Worm (Caenorhabditis elegans) whole organism, L2 larva: ENCODE measurements around the gene Y17G9B.8.
"Not testable (repeated sequence)": the region's sequence is repeated elsewhere in the genome, so short reads cannot be mapped to it uniquely, and the experiment has no call there.

Source experiments
- C34F6.9 ChIP-seq: fragments of 150-350 bp; optimal IDR thresholded peaks from 2 replicates; lab custom pipeline; 2014; ENCODE audit warnings: missing biosample characterization, missing genetic modification characterization
- F13H6.1 ChIP-seq: sonication (generic microtip); optimal IDR thresholded peaks from 2 replicates; lab custom pipeline; 2016; ENCODE audit warnings: missing genetic modification characterization, missing compliant biosample characterization
- alr-1 ChIP-seq: fragments of 150-350 bp; optimal IDR thresholded peaks from 2 replicates; lab custom pipeline; 2014; ENCODE audit warnings: missing biosample characterization, missing genetic modification characterization
- aly-2 ChIP-seq: fragments of 150-350 bp; optimal IDR thresholded peaks from 2 replicates; lab custom pipeline; 2014; ENCODE audit warnings: missing biosample characterization, missing genetic modification characterization
- ama-1 ChIP-seq: fragments of 150-350 bp; optimal IDR thresholded peaks from 2 replicates; lab custom pipeline; 2018; ENCODE audit warnings: inconsistent platforms
- ceh-16 ChIP-seq: fragments of 150-350 bp; optimal IDR thresholded peaks from 2 replicates; lab custom pipeline; 2014; ENCODE audit warnings: missing biosample characterization, missing genetic modification characterization
- ceh-82 ChIP-seq: fragments of 150-350 bp; optimal IDR thresholded peaks from 2 replicates; lab custom pipeline; 2014; ENCODE audit warnings: missing biosample characterization, missing genetic modification characterization
- crh-2 ChIP-seq: sonication (generic microtip); optimal IDR thresholded peaks from 2 replicates; lab custom pipeline; 2017; ENCODE audit warnings: missing biosample characterization, missing genetic modification characterization
- fos-1 ChIP-seq: fragments of 150-350 bp; optimal IDR thresholded peaks from 2 replicates; lab custom pipeline; 2014; ENCODE audit warnings: missing biosample characterization, missing genetic modification characterization
- gmeb-1 ChIP-seq: fragments of 150-350 bp; optimal IDR thresholded peaks from 2 replicates; lab custom pipeline; 2014; ENCODE audit warnings: missing biosample characterization, missing genetic modification characterization
- lin-13 ChIP-seq: fragments of 150-350 bp; optimal IDR thresholded peaks from 2 replicates; lab custom pipeline; 2014; ENCODE audit warnings: missing biosample characterization, missing genetic modification reagents, missing genetic modification characterization
- lsy-2 ChIP-seq, 2 experiments: fragments of 150-350 bp in 1 of 2; sonication (generic microtip) in 1 of 2; optimal IDR thresholded peaks; 2 replicates each; lab custom pipeline; 2014 to 2017; ENCODE audit warnings: missing biosample characterization in 2 of 2, missing genetic modification characterization in 2 of 2
- mab-5 ChIP-seq: fragments of 150-350 bp; optimal IDR thresholded peaks from 2 replicates; lab custom pipeline; 2014; ENCODE audit warnings: missing biosample characterization, missing genetic modification characterization
- mbf-1 ChIP-seq: sonication (generic microtip); optimal IDR thresholded peaks from 2 replicates; lab custom pipeline; 2017; ENCODE audit warnings: missing biosample characterization, missing genetic modification characterization
- nhr-10 ChIP-seq: sonication (generic microtip); optimal IDR thresholded peaks from 2 replicates; lab custom pipeline; 2017; ENCODE audit warnings: missing biosample characterization, missing genetic modification characterization
- nhr-12 ChIP-seq: fragments of 150-350 bp; optimal IDR thresholded peaks from 2 replicates; lab custom pipeline; 2014; ENCODE audit warnings: missing biosample characterization, missing genetic modification characterization
- nhr-237 ChIP-seq: fragments of 150-350 bp; optimal IDR thresholded peaks from 2 replicates; lab custom pipeline; 2014; ENCODE audit warnings: missing biosample characterization, missing genetic modification characterization
- nhr-25 ChIP-seq: fragments of 150-350 bp; sonication (generic microtip); optimal IDR thresholded peaks from 3 replicates; lab custom pipeline; 2014; ENCODE audit warnings: missing biosample characterization, missing genetic modification characterization
- nhr-77 ChIP-seq: fragments of 150-350 bp; optimal IDR thresholded peaks from 2 replicates; lab custom pipeline; 2014; ENCODE audit warnings: missing biosample characterization, missing genetic modification characterization
- peb-1 ChIP-seq: fragments of 150-350 bp; optimal IDR thresholded peaks from 2 replicates; lab custom pipeline; 2014; ENCODE audit warnings: missing biosample characterization, missing genetic modification characterization
- sem-4 ChIP-seq: fragments of 150-350 bp; optimal IDR thresholded peaks from 2 replicates; lab custom pipeline; 2014; ENCODE audit warnings: missing biosample characterization, missing genetic modification reagents, missing genetic modification characterization
- skn-1 ChIP-seq: sonication (generic microtip); optimal IDR thresholded peaks from 2 replicates; lab custom pipeline; 2017; ENCODE audit warnings: missing biosample characterization, missing genetic modification characterization
- sma-3 ChIP-seq: sonication (generic microtip); optimal IDR thresholded peaks from 2 replicates; lab custom pipeline; 2016; ENCODE audit warnings: missing genetic modification reagents, missing genetic modification characterization, missing compliant biosample characterization
- sma-9 ChIP-seq, 2 experiments: fragments of 150-350 bp in 1 of 2; sonication (generic microtip) in 1 of 2; optimal IDR thresholded peaks; 2 replicates each; lab custom pipeline; 2014 to 2016; ENCODE audit warnings: missing genetic modification characterization in 2 of 2, mild to moderate bottlenecking in 1 of 2, missing biosample characterization in 1 of 2, missing compliant biosample characterization in 1 of 2, missing genetic modification reagents in 1 of 2, moderate library complexity in 1 of 2
- snpc-4 ChIP-seq: fragments of 150-350 bp; optimal IDR thresholded peaks from 2 replicates; lab custom pipeline; 2014; ENCODE audit warnings: missing biosample characterization, missing genetic modification characterization
- unc-55 ChIP-seq: fragments of 150-350 bp; sonication (generic microtip); optimal IDR thresholded peaks from 3 replicates; lab custom pipeline; 2014; ENCODE audit warnings: missing biosample characterization, missing genetic modification reagents, missing genetic modification characterization
- unc-62 ChIP-seq: fragments of 150-350 bp; optimal IDR thresholded peaks from 2 replicates; lab custom pipeline; 2014; ENCODE audit warnings: missing biosample characterization, missing genetic modification reagents, missing genetic modification characterization
- ztf-1 ChIP-seq: fragments of 200-800 bp; sonication (Bioruptor generic); conservative IDR thresholded peaks from 2 replicates; pipeline ENCODE4 v1.3.6; 2022; ENCODE audit warnings: missing genetic modification characterization, missing compliant biosample characterization
- ztf-11 ChIP-seq: sonication (generic microtip); optimal IDR thresholded peaks from 2 replicates; lab custom pipeline; 2017; ENCODE audit warnings: missing biosample characterization, missing genetic modification characterization
- ztf-4 ChIP-seq: fragments of 150-350 bp; optimal IDR thresholded peaks from 2 replicates; lab custom pipeline; 2014; ENCODE audit warnings: missing biosample characterization, missing genetic modification characterization

Y17G9B.8 gene

ce11 chrIV:4720522-4720921 is 38.1 kb downstream of the Y17G9B.8 start:
- peak; percentile 77 to 85 for TF ChIP-seq lsy-2 (tag; optimal IDR thresholded peaks at IDR 0.05; lab: Kevin White, UChicago)
- TF ChIP-seq F13H6.1 (tag; lab: Kevin White, UChicago), result peak; percentile 14
- peak; percentile 17 for TF ChIP-seq gmeb-1 (tag; lab: Kevin White, UChicago)
- TF ChIP-seq unc-55 (GFP tag; lab: Kevin White, UChicago), result peak; percentile 2
- TF ChIP-seq C34F6.9 (tag; lab: Kevin White, UChicago), result peak; percentile 8
- peak; percentile 22 for TF ChIP-seq sma-3 (GFP tag; lab: Kevin White, UChicago)

DNA sequence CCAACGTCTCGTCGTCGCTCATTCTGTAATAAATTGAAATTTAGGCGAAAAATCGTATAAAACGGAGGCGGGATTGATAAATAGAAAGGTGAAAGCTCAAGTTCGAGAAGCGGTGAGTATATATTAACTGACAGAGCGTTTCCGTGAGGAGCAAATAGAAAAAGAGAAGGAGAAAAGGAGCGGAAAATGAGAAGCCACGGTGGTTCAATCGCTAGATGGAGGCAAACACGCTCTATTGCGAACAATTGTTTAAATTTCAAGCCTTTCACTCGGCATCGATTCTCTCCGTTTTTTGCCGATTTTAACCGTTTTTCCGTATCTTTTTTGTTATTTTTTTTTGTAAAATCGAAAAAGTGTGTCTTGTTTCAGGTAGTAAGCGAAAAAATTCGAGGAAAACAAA is 42.9 kb downstream of the Y17G9B.8 start, which contains the start of gene miro-1:
TSS of gene miro-1 (minus strand) at position 23 of the 400 bp plus-strand sequence.
- TF ChIP-seq snpc-4; fos-1 (tag; lab: Kevin White, UChicago); ama-1 (lab: Kevin White, UChicago): not testable (repeated sequence)

ce11 chrIV:4712376-4712775 is 46.3 kb downstream of the Y17G9B.8 start, which contains the start of gene yars-2:
Gene yars-2, minus strand, starts transcription at chrIV:4712624.
- TF ChIP-seq ceh-16 (tag; lab: Kevin White, UChicago) (no peak), C34F6.9 (tag; lab: Kevin White, UChicago) (peak; percentile 0), mab-5 (tag; lab: Kevin White, UChicago) (no peak), mbf-1 (tag; lab: Kevin White, UChicago) (no peak), snpc-4 (no peak), crh-2 (no peak), unc-55 (GFP tag; lab: Kevin White, UChicago) (peak; percentile 5), ztf-4 (tag; lab: Kevin White, UChicago) (no peak), lsy-2 (tag; optimal IDR thresholded peaks at IDR 0.05; lab: Kevin White, UChicago) (peak in 1 of 2 experiments; percentile 32), nhr-77 (tag; lab: Kevin White, UChicago) (no peak), sma-3 (GFP tag; lab: Kevin White, UChicago) (peak; percentile 29)

ce11 chrIV:4710459-4710858 is 48.2 kb downstream of the Y17G9B.8 start, which contains the start of gene cif-1:
Gene cif-1, minus strand, starts transcription at chrIV:4710755.
- no peak for TF ChIP-seq lin-13 (GFP tag; lab: Kevin White, UChicago)
- no peak for TF ChIP-seq nhr-10 (tag; lab: Kevin White, UChicago)
- no peak for TF ChIP-seq ceh-82 (tag; lab: Kevin White, UChicago)
- TF ChIP-seq nhr-237 (tag; lab: Kevin White, UChicago), result no peak
- no peak for TF ChIP-seq aly-2
- no peak for TF ChIP-seq ztf-1 (GFP tag; lab: Robert Waterston, UW)
- TF ChIP-seq sem-4 (tag; lab: Kevin White, UChicago), result no peak
- TF ChIP-seq mbf-1 (tag; lab: Kevin White, UChicago), result no peak
- TF ChIP-seq nhr-25 (tag; lab: Kevin White, UChicago), result no peak
- TF ChIP-seq ztf-4 (tag; lab: Kevin White, UChicago), result no peak
- no peak for TF ChIP-seq nhr-12 (tag; lab: Kevin White, UChicago)
- no peak for TF ChIP-seq skn-1 (tag; lab: Kevin White, UChicago)
- no peak for TF ChIP-seq ceh-16 (tag; lab: Kevin White, UChicago)
- TF ChIP-seq ztf-11, result no peak
- no peak for TF ChIP-seq sma-9 (GFP tag; optimal IDR thresholded peaks at IDR 0.05; lab: Kevin White, UChicago)
- no peak for TF ChIP-seq sma-9 (tag; optimal IDR thresholded peaks at IDR 0.05; lab: Kevin White, UChicago)
- TF ChIP-seq unc-62, result no peak
- no peak for TF ChIP-seq peb-1 (tag; lab: Kevin White, UChicago)
- TF ChIP-seq alr-1 (tag; lab: Kevin White, UChicago), result no peak
